Worm (Caenorhabditis elegans) whole organism, L2 larva: ENCODE data around the gene ZK287.9.

Experiments
- ZK546.5 ChIP-seq: sonication (generic microtip); optimal IDR thresholded peaks from 2 replicates; lab custom pipeline; 2017; ENCODE audit warnings: missing biosample characterization, missing genetic modification characterization
- nhr-10 ChIP-seq: sonication (generic microtip); optimal IDR thresholded peaks from 2 replicates; lab custom pipeline; 2017; ENCODE audit warnings: missing biosample characterization, missing genetic modification characterization
- peb-1 ChIP-seq: fragments of 150-350 bp; optimal IDR thresholded peaks from 2 replicates; lab custom pipeline; 2014; ENCODE audit warnings: missing biosample characterization, missing genetic modification characterization
- sma-3 ChIP-seq: sonication (generic microtip); optimal IDR thresholded peaks from 2 replicates; lab custom pipeline; 2016; ENCODE audit warnings: missing genetic modification reagents, missing genetic modification characterization, missing compliant biosample characterization
- ztf-4 ChIP-seq: fragments of 150-350 bp; optimal IDR thresholded peaks from 2 replicates; lab custom pipeline; 2014; ENCODE audit warnings: missing biosample characterization, missing genetic modification characterization

DNA sequence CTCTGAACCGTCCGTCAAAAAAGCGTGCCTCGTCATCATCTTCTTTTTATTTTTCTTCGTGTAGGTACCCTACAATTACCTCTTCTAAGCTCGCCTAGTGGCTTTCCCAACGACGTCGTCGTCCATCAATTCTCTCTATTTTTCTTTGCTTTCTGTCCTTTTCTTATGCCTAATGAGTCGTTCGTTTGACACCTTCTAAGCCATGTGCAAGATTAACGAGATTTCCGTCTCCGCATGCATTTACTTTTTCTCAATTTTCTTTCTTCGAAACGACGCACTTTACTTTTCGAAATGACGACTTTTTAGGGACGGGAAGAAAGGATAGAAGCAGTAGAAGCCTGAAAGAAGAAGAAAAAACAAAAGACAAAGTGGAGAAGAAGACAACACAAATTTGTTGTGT is 12.8 kb upstream of the ZK287.9 start, which contains the start of gene ZK287.1:
- TF ChIP-seq nhr-10 (tag; lab: Kevin White, UChicago), result no peak
- TF ChIP-seq ZK546.5 (tag; lab: Kevin White, UChicago), result no peak
- no peak for TF ChIP-seq ztf-4 (tag; lab: Kevin White, UChicago)
- TF ChIP-seq sma-3 (GFP tag; lab: Kevin White, UChicago), result no peak
- TF ChIP-seq peb-1 (tag; lab: Kevin White, UChicago), result no peak
